Worm (Caenorhabditis elegans) whole organism, mixed stage, embryonic: Measurements from ENCODE around the gene T12G3.11.
A peak's percentile ranks its signal among the peaks of the same experiment; 100 is the strongest.

Experiments
- M03D4.4 ChIP-seq: sonication (generic microtip); optimal IDR thresholded peaks from 2 replicates; lab custom pipeline; 2017; ENCODE audit warnings: mild to moderate bottlenecking, missing genetic modification characterization, missing compliant biosample characterization
- bed-3 ChIP-seq: fragments of 200-800 bp; sonication (Bioruptor generic); optimal IDR thresholded peaks from 3 replicates; lab custom pipeline; 2018; ENCODE audit warnings: mild to moderate bottlenecking, missing genetic modification characterization, moderate library complexity, missing compliant biosample characterization
- blmp-1 ChIP-seq: fragments of 150-350 bp; optimal IDR thresholded peaks from 2 replicates; lab custom pipeline; 2014; ENCODE audit warnings: missing biosample characterization, missing genetic modification characterization
- ceh-39 ChIP-seq: fragments of 150-350 bp; optimal IDR thresholded peaks from 2 replicates; lab custom pipeline; 2014; ENCODE audit warnings: missing biosample characterization, missing genetic modification characterization
- ceh-43 ChIP-seq: fragments of 200-800 bp; sonication (Bioruptor generic); optimal IDR thresholded peaks from 2 replicates; lab custom pipeline; 2018; ENCODE audit warnings: mild to moderate bottlenecking, missing genetic modification characterization, moderate library complexity, missing compliant biosample characterization
- ceh-83 ChIP-seq: fragments of 200-800 bp; sonication (Bioruptor generic); optimal IDR thresholded peaks from 2 replicates; lab custom pipeline; 2018; ENCODE audit warnings: mild to moderate bottlenecking, missing genetic modification characterization, missing compliant biosample characterization
- cnd-1 ChIP-seq: fragments of 200-800 bp; sonication (Bioruptor generic); optimal IDR thresholded peaks from 2 replicates; lab custom pipeline; 2018; ENCODE audit warnings: mild to moderate bottlenecking, missing genetic modification characterization, missing compliant biosample characterization
- drap-1 ChIP-seq: fragments of 200-800 bp; sonication (Bioruptor generic); optimal IDR thresholded peaks from 3 replicates; lab custom pipeline; 2018; ENCODE audit warnings: mild to moderate bottlenecking, missing genetic modification characterization, missing compliant biosample characterization
- elt-1 ChIP-seq: sonication (generic microtip); optimal IDR thresholded peaks from 2 replicates; lab custom pipeline; 2017; ENCODE audit warnings: missing genetic modification characterization, mild to moderate bottlenecking, missing compliant biosample characterization, antibody characterized with exemption, moderate library complexity, borderline replicate concordance; ENCODE audit not compliant: insufficient read depth
- flh-1 ChIP-seq: fragments of 200-800 bp; sonication (Bioruptor generic); optimal IDR thresholded peaks from 2 replicates; lab custom pipeline; 2018; ENCODE audit warnings: mild to moderate bottlenecking, missing genetic modification characterization, moderate library complexity, missing compliant biosample characterization
- ham-2 ChIP-seq: fragments of 200-800 bp; sonication (Bioruptor generic); optimal IDR thresholded peaks from 2 replicates; lab custom pipeline; 2018; ENCODE audit warnings: mild to moderate bottlenecking, missing genetic modification characterization, missing compliant biosample characterization
- hlh-1 ChIP-seq: fragments of 150-350 bp; optimal IDR thresholded peaks from 2 replicates; lab custom pipeline; 2014; ENCODE audit warnings: missing biosample characterization, missing genetic modification reagents, missing genetic modification characterization
- lin-13 ChIP-seq: fragments of 150-350 bp; optimal IDR thresholded peaks from 2 replicates; lab custom pipeline; 2014; ENCODE audit warnings: missing biosample characterization, missing genetic modification characterization
- lin-32 ChIP-seq: fragments of 200-800 bp; sonication (Bioruptor generic); optimal IDR thresholded peaks from 2 replicates; lab custom pipeline; 2018; ENCODE audit warnings: mild to moderate bottlenecking, missing genetic modification characterization, missing compliant biosample characterization
- lsy-2 ChIP-seq: fragments of 150-350 bp; optimal IDR thresholded peaks from 2 replicates; lab custom pipeline; 2014; ENCODE audit warnings: missing biosample characterization, missing genetic modification characterization
- mep-1 ChIP-seq: fragments of 150-350 bp; optimal IDR thresholded peaks from 2 replicates; lab custom pipeline; 2017; ENCODE audit warnings: missing biosample characterization, missing genetic modification reagents, missing genetic modification characterization, inconsistent platforms
- nhr-2 ChIP-seq: fragments of 150-350 bp; optimal IDR thresholded peaks from 2 replicates; lab custom pipeline; 2014; ENCODE audit warnings: missing biosample characterization, missing genetic modification characterization
- nhr-237 ChIP-seq: fragments of 150-350 bp; optimal IDR thresholded peaks from 2 replicates; lab custom pipeline; 2014; ENCODE audit warnings: missing biosample characterization, missing genetic modification characterization
- nhr-28 ChIP-seq: fragments of 150-350 bp; optimal IDR thresholded peaks from 2 replicates; lab custom pipeline; 2014; ENCODE audit warnings: missing biosample characterization, missing genetic modification characterization
- nhr-76 ChIP-seq: sonication (generic microtip); optimal IDR thresholded peaks from 2 replicates; lab custom pipeline; 2017; ENCODE audit warnings: missing biosample characterization, missing genetic modification characterization
- pha-4 ChIP-seq: fragments of 150-350 bp; optimal IDR thresholded peaks from 2 replicates; lab custom pipeline; 2018; ENCODE audit warnings: missing biosample characterization, missing genetic modification reagents, missing genetic modification characterization
- sem-2 ChIP-seq: fragments of 200-800 bp; sonication (Bioruptor generic); optimal IDR thresholded peaks from 2 replicates; lab custom pipeline; 2018; ENCODE audit warnings: mild to moderate bottlenecking, missing genetic modification characterization, missing compliant biosample characterization
- snpc-4 ChIP-seq: fragments of 150-350 bp; optimal IDR thresholded peaks from 2 replicates; lab custom pipeline; 2014; ENCODE audit warnings: missing biosample characterization, missing genetic modification characterization
- sptf-1 ChIP-seq: sonication (generic microtip); optimal IDR thresholded peaks from 2 replicates; lab custom pipeline; 2017; ENCODE audit warnings: mild to moderate bottlenecking, missing genetic modification characterization, moderate library complexity, missing compliant biosample characterization
- unc-120 ChIP-seq: sonication (generic microtip); optimal IDR thresholded peaks from 2 replicates; lab custom pipeline; 2017; ENCODE audit warnings: missing genetic modification characterization, missing compliant biosample characterization; ENCODE audit not compliant: poor library complexity, severe bottlenecking
- unc-39 ChIP-seq: fragments of 150-350 bp; optimal IDR thresholded peaks from 2 replicates; lab custom pipeline; 2014; ENCODE audit warnings: missing biosample characterization, missing genetic modification characterization
- unc-62 ChIP-seq: fragments of 150-350 bp; optimal IDR thresholded peaks from 2 replicates; lab custom pipeline; 2014; ENCODE audit warnings: missing biosample characterization, missing genetic modification reagents, missing genetic modification characterization

T12G3.11 gene

ce11 chrIV:12061229-12061628, 31.7 kb upstream of the T12G3.11 start, which contains the start of gene K08E4.8:
Gene K08E4.8 (minus strand): TSS chrIV:12061329.
- no peak for TF ChIP-seq elt-1 (tag; lab: Kevin White, UChicago)
- TF ChIP-seq bed-3: no peak
- TF ChIP-seq ham-2 (GFP tag; lab: Kevin White, UChicago): no peak
- TF ChIP-seq ceh-43: no peak
- no peak for TF ChIP-seq unc-39 (tag; lab: Kevin White, UChicago)
- no peak for TF ChIP-seq nhr-28 (tag; lab: Kevin White, UChicago)
- TF ChIP-seq M03D4.4: no peak
- no peak for TF ChIP-seq mep-1 (tag; lab: Kevin White, UChicago)
- no peak for TF ChIP-seq pha-4 (tag; lab: Kevin White, UChicago)
- no peak for TF ChIP-seq sem-2 (GFP tag; lab: Kevin White, UChicago)

DNA sequence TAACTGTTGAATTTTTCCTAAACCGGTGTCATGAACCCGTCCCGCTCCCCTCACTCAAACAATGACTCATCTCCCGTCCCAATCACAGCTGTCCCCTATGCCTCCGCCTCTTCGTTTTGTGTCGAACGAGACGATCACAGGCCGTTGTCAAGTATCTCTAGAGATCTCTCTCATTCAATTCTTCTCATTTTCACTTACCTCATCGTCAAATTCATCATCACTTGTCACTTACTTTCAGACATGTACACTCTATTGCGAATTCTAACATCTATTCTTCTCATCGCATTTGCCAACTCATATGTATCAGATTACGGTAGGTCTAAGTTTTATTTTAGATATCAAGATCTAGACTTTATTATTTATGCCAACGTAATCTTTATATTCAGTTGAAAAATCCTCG, 27.9 kb upstream of the T12G3.11 start, which contains the start of gene K08E4.3:
TSS of gene K08E4.3 (plus strand) at position 235 of the 400 bp plus-strand sequence.
- TF ChIP-seq unc-120 (tag; lab: Kevin White, UChicago) (peak; percentile 18), flh-1 (GFP tag; lab: Kevin White, UChicago) (no peak), hlh-1 (tag; lab: Kevin White, UChicago) (peak; percentile 30), unc-62 (GFP tag; lab: Kevin White, UChicago) (peak; percentile 77)
- TF ChIP-seq, all 35 proteins: peak for 3

- TF ChIP-seq flh-1 (GFP tag; lab: Kevin White, UChicago) (no peak), elt-1 (tag; lab: Kevin White, UChicago) (no peak), blmp-1 (tag; lab: Kevin White, UChicago) (no peak), sptf-1 (tag; lab: Kevin White, UChicago) (no peak), lsy-2 (tag; lab: Kevin White, UChicago) (no peak), nhr-2 (tag; lab: Kevin White, UChicago) (no peak), cnd-1 (tag; lab: Kevin White, UChicago) (no peak), nhr-76 (tag; lab: Kevin White, UChicago) (no peak), lin-13 (tag; lab: Kevin White, UChicago) (no peak)
Measured at ce11 chrIV:12056603-12057002, 27.0 kb upstream of the T12G3.11 start, which contains the start of gene K08E4.2. Gene K08E4.2 (minus strand): TSS chrIV:12056656.

DNA sequence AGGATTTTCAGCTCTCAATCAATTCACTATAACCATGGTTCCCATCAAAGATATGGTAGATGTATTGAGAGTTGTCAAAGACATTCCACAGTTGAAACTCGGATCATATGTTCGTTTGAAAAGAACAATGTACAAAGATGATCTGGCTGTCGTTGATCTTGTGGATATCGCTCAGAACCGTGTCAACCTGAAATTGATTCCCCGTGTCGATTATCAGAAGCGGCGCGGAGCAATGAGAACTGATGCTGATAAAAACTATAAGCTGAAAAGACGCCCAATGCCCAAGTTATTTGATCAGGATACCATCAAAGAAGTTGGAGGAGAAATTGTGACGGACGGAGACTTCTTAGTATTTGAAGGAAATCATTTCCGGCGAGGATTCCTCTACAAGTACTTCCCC, 22.9 kb upstream of the T12G3.11 start:
- TF ChIP-seq drap-1 (GFP tag; lab: Kevin White, UChicago) (no peak), snpc-4 (tag; lab: Kevin White, UChicago) (no peak), blmp-1 (tag; lab: Kevin White, UChicago) (no peak), pha-4 (tag; lab: Kevin White, UChicago) (no peak), lin-13 (tag; lab: Kevin White, UChicago) (no peak), nhr-237 (no peak)

DNA sequence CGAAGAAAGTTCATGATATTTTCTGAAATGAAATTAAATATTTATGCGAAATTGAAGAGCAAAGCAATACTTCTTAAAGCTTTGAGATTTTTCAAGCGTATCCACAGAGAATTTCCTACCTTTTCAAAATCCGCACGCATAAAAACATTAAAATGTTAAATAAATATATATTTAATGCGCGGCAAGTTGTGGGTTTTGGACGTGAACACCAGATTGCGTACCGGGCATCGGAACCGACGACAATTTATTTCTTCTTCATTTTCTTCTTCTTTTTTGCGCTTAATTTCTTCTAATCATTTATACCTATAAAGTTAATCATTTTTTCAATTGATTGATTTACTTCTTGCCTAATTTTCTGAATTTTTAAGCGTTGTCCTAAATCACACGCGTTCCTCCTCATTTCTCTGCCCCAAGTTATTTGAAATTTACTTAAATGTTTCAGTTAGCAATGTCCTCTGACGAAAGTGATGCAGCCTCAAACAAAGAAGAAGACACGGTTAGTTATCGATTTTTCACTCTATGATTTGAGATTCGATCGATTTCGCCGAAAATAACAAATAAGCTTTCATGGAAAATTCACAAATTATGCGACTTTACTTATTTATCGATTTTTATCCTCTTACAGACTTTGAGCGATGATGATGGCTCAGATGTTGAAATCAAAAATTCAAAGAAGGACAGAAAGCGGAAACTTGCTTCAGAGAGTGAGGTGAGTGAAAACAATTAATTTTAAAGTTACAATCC, 21.6 kb upstream of the T12G3.11 start, which contains the start of the genes bre-5 and spt-5:
TSS of gene bre-5 (minus strand) at position 167 of the 744 bp plus-strand sequence.
TSS of gene spt-5 (plus strand) at position 443 of the 744 bp plus-strand sequence.
- TF ChIP-seq unc-62 (GFP tag; lab: Kevin White, UChicago): no peak
- TF ChIP-seq lsy-2 (tag; lab: Kevin White, UChicago): peak; percentile 44
- no peak for TF ChIP-seq ceh-43
- TF ChIP-seq hlh-1 (tag; lab: Kevin White, UChicago): no peak
- no peak for TF ChIP-seq lin-32 (GFP tag; lab: Kevin White, UChicago)
- no peak for TF ChIP-seq unc-39 (tag; lab: Kevin White, UChicago)
- no peak for TF ChIP-seq ceh-83 (GFP tag; lab: Kevin White, UChicago)
- no peak for TF ChIP-seq sptf-1 (tag; lab: Kevin White, UChicago)
- TF ChIP-seq M03D4.4: peak; percentile 6
- TF ChIP-seq unc-120 (tag; lab: Kevin White, UChicago): no peak
- no peak for TF ChIP-seq ham-2 (GFP tag; lab: Kevin White, UChicago)
- no peak for TF ChIP-seq ceh-39 (tag; lab: Kevin White, UChicago)
